Worm (Caenorhabditis elegans) whole organism, young adult: ENCODE data around the gene K05F1.6.

ENCODE experiments used
- F22D6.2 ChIP-seq: sonication (generic microtip); optimal IDR thresholded peaks from 2 replicates; lab custom pipeline; 2016; ENCODE audit warnings: mild to moderate bottlenecking, missing genetic modification characterization, missing compliant biosample characterization
- F57A8.1 ChIP-seq: fragments of 200-800 bp; sonication (Bioruptor generic); optimal IDR thresholded peaks from 2 replicates; lab custom pipeline; 2018; ENCODE audit warnings: mild to moderate bottlenecking, missing genetic modification characterization, moderate library complexity, missing compliant biosample characterization
- Y79H2A.3 ChIP-seq: fragments of 200-800 bp; sonication (Bioruptor generic); conservative IDR thresholded peaks from 2 replicates; pipeline ENCODE4 v1.3.6; 2022; ENCODE audit warnings: missing genetic modification reagents, missing genetic modification characterization, missing compliant biosample characterization
- ceh-79 ChIP-seq: sonication (generic microtip); optimal IDR thresholded peaks from 2 replicates; lab custom pipeline; 2017; ENCODE audit warnings: mild to moderate bottlenecking, missing genetic modification characterization, missing compliant biosample characterization
- dpff-1 ChIP-seq: sonication (generic microtip); optimal IDR thresholded peaks from 2 replicates; lab custom pipeline; 2017; ENCODE audit warnings: mild to moderate bottlenecking, missing genetic modification characterization, missing compliant biosample characterization
- ekl-4 ChIP-seq: fragments of 200-800 bp; sonication (Bioruptor generic); IDR thresholded peaks from 2 replicates; pipeline ENCODE4 v1.3.6; 2022; ENCODE audit warnings: missing genetic modification reagents, missing genetic modification characterization, missing compliant biosample characterization
- lin-35 ChIP-seq, 3 experiments: fragments of 150-350 bp in 2 of 3; sonication (generic microtip) in 1 of 3; optimal IDR thresholded peaks; 2 replicates each; lab custom pipeline; 2014 to 2018; ENCODE audit warnings: missing biosample characterization in 3 of 3, missing genetic modification characterization in 3 of 3, missing genetic modification reagents in 3 of 3
- madf-10 ChIP-seq: sonication (generic microtip); optimal IDR thresholded peaks from 2 replicates; lab custom pipeline; 2016; ENCODE audit warnings: mild to moderate bottlenecking, missing genetic modification characterization, missing compliant biosample characterization
- nfya-2 ChIP-seq: fragments of 200-800 bp; sonication (Bioruptor generic); IDR thresholded peaks from 2 replicates; pipeline ENCODE4 v1.3.6; 2022; ENCODE audit warnings: missing genetic modification reagents, missing genetic modification characterization, missing compliant biosample characterization
- repo-1 ChIP-seq: sonication (generic microtip); optimal IDR thresholded peaks from 2 replicates; lab custom pipeline; 2017; ENCODE audit warnings: mild to moderate bottlenecking, missing genetic modification characterization, missing compliant biosample characterization
- rpc-1 ChIP-seq, 2 experiments: fragments of 150-350 bp in 1 of 2; sonication (generic microtip) in 1 of 2; optimal IDR thresholded peaks; 2 replicates each; lab custom pipeline; 2014 to 2018; ENCODE audit warnings: missing biosample characterization in 1 of 2, missing genetic modification characterization in 1 of 2, missing genetic modification reagents in 1 of 2, missing genotype in 1 of 2
- sea-2 ChIP-seq: fragments of 200-800 bp; sonication (Bioruptor generic); IDR thresholded peaks from 2 replicates; pipeline ENCODE4 v1.3.6; 2022; ENCODE audit warnings: missing genetic modification characterization, missing compliant biosample characterization
- snpc-4 ChIP-seq, 5 experiments: fragments of 150-350 bp in 1 of 5; sonication (generic microtip) in 4 of 5; optimal IDR thresholded peaks; 2 replicates each; lab custom pipeline; 2014 to 2018; ENCODE audit warnings: missing genetic modification characterization in 5 of 5, missing biosample characterization in 3 of 5, antibody characterized with exemption in 2 of 5, mild to moderate bottlenecking in 2 of 5, missing compliant biosample characterization in 2 of 5, missing genotype in 2 of 5, moderate library complexity in 2 of 5, missing genetic modification reagents in 1 of 5
- sptf-2 ChIP-seq: fragments of 200-800 bp; sonication (Bioruptor generic); optimal IDR thresholded peaks from 2 replicates; lab custom pipeline; 2018; ENCODE audit warnings: mild to moderate bottlenecking, missing genetic modification characterization, missing compliant biosample characterization

Gene K05F1.6

ce11 chrII:5836153-5836719 is 53.9 kb downstream of the K05F1.6 start, which contains the start of gene fzo-1 (continued):
- TF ChIP-seq rpc-1 (optimal IDR thresholded peaks at IDR 0.05; lab: Kevin White, UChicago) (no peak), rpc-1 (tag; optimal IDR thresholded peaks at IDR 0.05; lab: Kevin White, UChicago) (no peak), snpc-4 (GFP tag; optimal IDR thresholded peaks at IDR 0.05; lab: Kevin White, UChicago) (no peak), snpc-4 (tag; optimal IDR thresholded peaks at IDR 0.05; lab: Kevin White, UChicago) (peak in 2 of 4 experiments; percentile 5 to 49), sea-2 (GFP tag; lab: Robert Waterston, UW) (no peak), ekl-4 (GFP tag; lab: Robert Waterston, UW) (no peak), ceh-79 (no peak), nfya-2 (GFP tag; lab: Robert Waterston, UW) (no peak), madf-10 (tag; lab: Kevin White, UChicago) (no peak), F22D6.2 (no peak), lin-35 (GFP tag; optimal IDR thresholded peaks at IDR 0.05; lab: Kevin White, UChicago) (no peak), dpff-1 (tag; lab: Kevin White, UChicago) (no peak), Y79H2A.3 (no peak), F57A8.1 (GFP tag; lab: Kevin White, UChicago) (no peak), sptf-2 (no peak), repo-1 (tag; lab: Kevin White, UChicago) (no peak)
